Fruit fly (Drosophila melanogaster) whole organism, wandering third instar larva: ENCODE data around the gene CG4546.

Source experiments
- Abd-B ChIP-seq: fragments of >200 bp; optimal IDR thresholded peaks from 2 replicates; lab custom pipeline; 2017; ENCODE audit warnings: missing biosample characterization, missing genetic modification characterization
- CG32264 ChIP-seq: fragments of 200-800 bp; sonication (Bioruptor generic); optimal IDR thresholded peaks from 2 replicates; lab custom pipeline; 2016; ENCODE audit warnings: missing biosample characterization, missing genetic modification characterization
- CG9705 ChIP-seq: fragments of 200-800 bp; sonication (Bioruptor generic); optimal IDR thresholded peaks from 2 replicates; lab custom pipeline; 2018; ENCODE audit warnings: missing biosample characterization, mild to moderate bottlenecking, missing genetic modification characterization
- CrebA ChIP-seq: fragments of 200-800 bp; sonication (Bioruptor generic); optimal IDR thresholded peaks from 2 replicates; lab custom pipeline; 2016; ENCODE audit warnings: missing biosample characterization, mild to moderate bottlenecking, missing genetic modification characterization, borderline replicate concordance
- Dfd ChIP-seq: fragments of >200 bp; optimal IDR thresholded peaks from 2 replicates; lab custom pipeline; 2017; ENCODE audit warnings: missing biosample characterization, missing genetic modification characterization
- Dif ChIP-seq: fragments of 200-275, 200-300 bp; sonication (Bioruptor generic); optimal IDR thresholded peaks from 2 replicates; lab custom pipeline; 2018; ENCODE audit warnings: missing biosample characterization, missing genetic modification characterization; ENCODE audit not compliant: partially characterized antibody
- GATAd ChIP-seq: sonication (Bioruptor generic); optimal IDR thresholded peaks from 2 replicates; lab custom pipeline; 2016; ENCODE audit warnings: missing biosample characterization, missing genetic modification characterization
- HLH106 ChIP-seq: fragments of 200-800 bp; optimal IDR thresholded peaks from 3 replicates; lab custom pipeline; 2019; ENCODE audit warnings: missing biosample characterization, mild to moderate bottlenecking, missing genetic modification characterization, moderate library complexity
- Hnf4 ChIP-seq: fragments of 200-800 bp; sonication (Bioruptor generic); optimal IDR thresholded peaks from 2 replicates; lab custom pipeline; 2016; ENCODE audit warnings: missing biosample characterization, mild to moderate bottlenecking, missing genetic modification characterization
- Hr78 ChIP-seq: fragments of >200 bp; optimal IDR thresholded peaks from 2 replicates; lab custom pipeline; 2017; ENCODE audit warnings: missing biosample characterization, missing genetic modification characterization
- Hr83 ChIP-seq: fragments of 200-300 bp; sonication (Bioruptor generic); optimal IDR thresholded peaks from 2 replicates; lab custom pipeline; 2016; ENCODE audit warnings: missing biosample characterization, mild to moderate bottlenecking, missing genetic modification characterization, moderate library complexity; ENCODE audit not compliant: poor library complexity, severe bottlenecking
- Jra ChIP-seq: sonication (Bioruptor generic); optimal IDR thresholded peaks from 2 replicates; lab custom pipeline; 2016; ENCODE audit warnings: missing biosample characterization, missing genetic modification characterization
- Mio ChIP-seq: sonication (Bioruptor generic); optimal IDR thresholded peaks from 2 replicates; lab custom pipeline; 2016; ENCODE audit warnings: missing biosample characterization, missing genetic modification characterization
- Myc ChIP-seq: fragments of >200 bp; optimal IDR thresholded peaks from 2 replicates; lab custom pipeline; 2017
- N ChIP-seq: fragments of >200 bp; optimal IDR thresholded peaks from 2 replicates; lab custom pipeline; 2018; ENCODE audit warnings: missing biosample characterization, missing external identifiers, missing genetic modification characterization
- OdsH ChIP-seq: fragments of 200-800 bp; sonication (Bioruptor generic); optimal IDR thresholded peaks from 2 replicates; lab custom pipeline; 2016; ENCODE audit warnings: missing biosample characterization, mild to moderate bottlenecking, missing genetic modification characterization
- Rel ChIP-seq, 2 experiments: fragments of 200-800 bp; sonication (Bioruptor generic) in 1 of 2; optimal IDR thresholded peaks; 2 replicates in 1 of 2; 3 replicates in 1 of 2; lab custom pipeline; 2016 to 2019; ENCODE audit warnings: mild to moderate bottlenecking in 2 of 2, missing biosample characterization in 2 of 2, missing genetic modification characterization in 2 of 2, moderate library complexity in 1 of 2
- Sp1 ChIP-seq: fragments of 200-800 bp; sonication (Bioruptor generic); optimal IDR thresholded peaks from 3 replicates; lab custom pipeline; 2019; ENCODE audit warnings: missing biosample characterization, mild to moderate bottlenecking, missing genetic modification characterization, moderate library complexity
- Vsx2 ChIP-seq: fragments of 200-300, 225-300 bp; sonication (Bioruptor generic); optimal IDR thresholded peaks from 2 replicates; lab custom pipeline; 2018; ENCODE audit warnings: missing biosample characterization, missing genetic modification characterization; ENCODE audit not compliant: partially characterized antibody
- br ChIP-seq: fragments of 200-800 bp; sonication (Bioruptor generic); optimal IDR thresholded peaks from 2 replicates; lab custom pipeline; 2016; ENCODE audit warnings: missing biosample characterization, missing genetic modification characterization
- brk ChIP-seq: fragments of 200-800 bp; sonication (Bioruptor generic); optimal IDR thresholded peaks from 2 replicates; lab custom pipeline; 2016; ENCODE audit warnings: missing biosample characterization, mild to moderate bottlenecking, missing genetic modification characterization
- dl ChIP-seq, 2 experiments: fragments of 175-275, 200-275 bp in 1 of 2; fragments of 200-275 bp in 1 of 2; sonication (Bioruptor generic); optimal IDR thresholded peaks; lab custom pipeline; 2018; ENCODE audit warnings: mild to moderate bottlenecking in 2 of 2, missing biosample characterization in 2 of 2, missing genetic modification characterization in 2 of 2, moderate library complexity in 2 of 2; ENCODE audit not compliant: partially characterized antibody in 2 of 2, insufficient read depth in 1 of 2
- dmrt93B ChIP-seq: fragments of 200-800 bp; sonication (Bioruptor generic); optimal IDR thresholded peaks from 2 replicates; lab custom pipeline; 2018; ENCODE audit warnings: missing biosample characterization, mild to moderate bottlenecking, missing genetic modification characterization
- dsf ChIP-seq: sonication (Bioruptor generic); optimal IDR thresholded peaks from 2 replicates; lab custom pipeline; 2016; ENCODE audit warnings: missing biosample characterization, missing genetic modification characterization, borderline replicate concordance
- ey ChIP-seq: fragments of 200-800 bp; sonication (Bioruptor generic); optimal IDR thresholded peaks from 2 replicates; lab custom pipeline; 2016; ENCODE audit warnings: missing biosample characterization, missing genetic modification characterization
- foxo ChIP-seq, 2 experiments: fragments of 200-800 bp; sonication (Bioruptor generic); optimal IDR thresholded peaks; 2 replicates in 1 of 2; 3 replicates in 1 of 2; lab custom pipeline; 2016 to 2017; ENCODE audit warnings: missing biosample characterization in 2 of 2, missing genetic modification characterization in 2 of 2
- fru ChIP-seq: fragments of 200-800 bp; sonication (Bioruptor generic); optimal IDR thresholded peaks from 3 replicates; lab custom pipeline; 2016; ENCODE audit warnings: missing biosample characterization, mild to moderate bottlenecking, missing genetic modification characterization
- h ChIP-seq: fragments of 200-800 bp; sonication (Bioruptor generic); optimal IDR thresholded peaks from 3 replicates; lab custom pipeline; 2016; ENCODE audit warnings: missing biosample characterization, mild to moderate bottlenecking, missing genetic modification characterization
- jim ChIP-seq: fragments of 175-275, 200-325 bp; sonication (Bioruptor generic); optimal IDR thresholded peaks from 2 replicates; lab custom pipeline; 2016; ENCODE audit warnings: missing biosample characterization, mild to moderate bottlenecking, missing genetic modification characterization
- lola ChIP-seq: fragments of >200 bp; optimal IDR thresholded peaks from 2 replicates; lab custom pipeline; 2017; ENCODE audit warnings: missing biosample characterization, missing genetic modification characterization
- pan ChIP-seq: fragments of >200 bp; optimal IDR thresholded peaks from 2 replicates; lab custom pipeline; 2017
- psq ChIP-seq: fragments of 200-800 bp; sonication (Bioruptor generic); optimal IDR thresholded peaks from 3 replicates; lab custom pipeline; 2017; ENCODE audit warnings: missing biosample characterization, mild to moderate bottlenecking, missing genetic modification characterization, moderate library complexity
- rgr ChIP-seq: fragments of 200-800 bp; sonication (Bioruptor generic); optimal IDR thresholded peaks from 3 replicates; lab custom pipeline; 2016; ENCODE audit warnings: missing biosample characterization, mild to moderate bottlenecking, missing genetic modification characterization
- sage ChIP-seq: fragments of 200-800 bp; sonication (Bioruptor generic); optimal IDR thresholded peaks from 2 replicates; lab custom pipeline; 2016; ENCODE audit warnings: missing biosample characterization, mild to moderate bottlenecking, missing genetic modification characterization
- sv ChIP-seq: fragments of 200-800 bp; sonication (Bioruptor generic); optimal IDR thresholded peaks from 3 replicates; lab custom pipeline; 2016; ENCODE audit warnings: missing biosample characterization, missing genetic modification characterization
- tai ChIP-seq: sonication (Bioruptor generic); optimal IDR thresholded peaks from 2 replicates; lab custom pipeline; 2016; ENCODE audit warnings: missing biosample characterization, missing genetic modification characterization
- usp ChIP-seq: fragments of >200 bp; optimal IDR thresholded peaks from 2 replicates; lab custom pipeline; 2017; ENCODE audit warnings: missing biosample characterization, missing genetic modification characterization
- woc ChIP-seq: sonication (Bioruptor generic); optimal IDR thresholded peaks from 2 replicates; lab custom pipeline; 2016; ENCODE audit warnings: missing biosample characterization, mild to moderate bottlenecking, missing genetic modification characterization

The CG4546 gene

dm6 chr3R:15816276-15816675 is 30.1 kb upstream of the CG4546 start (continued):
- TF ChIP-seq br (GFP tag; lab: Kevin White, UChicago) (no peak), Vsx2 (GFP tag; lab: Kevin White, UChicago) (no peak), Hr78 (GFP tag; lab: Kevin White, UChicago) (no peak), N (GFP tag; lab: Kevin White, UChicago) (no peak)

dm6 chr3R:15825521-15825920 is 20.8 kb upstream of the CG4546 start, which contains the start of gene CG4576:
Gene CG4576 (plus strand): TSS chr3R:15825747.
- TF ChIP-seq psq: no peak
- TF ChIP-seq CrebA (GFP tag; lab: Kevin White, UChicago): no peak
- TF ChIP-seq Rel (GFP tag; optimal IDR thresholded peaks at IDR 0.05; lab: Kevin White, UChicago): no peak
- TF ChIP-seq Rel (tag; optimal IDR thresholded peaks at IDR 0.05; lab: Kevin White, UChicago): no peak
- no peak for TF ChIP-seq h
- no peak for TF ChIP-seq rgr (GFP tag; lab: Kevin White, UChicago)
- no peak for TF ChIP-seq Myc (lab: Kevin White, UChicago)
- TF ChIP-seq CG32264: no peak
- no peak for TF ChIP-seq Jra (GFP tag; lab: Kevin White, UChicago)
- TF ChIP-seq dsf (GFP tag; lab: Kevin White, UChicago): no peak
- TF ChIP-seq dmrt93B (GFP tag; lab: Kevin White, UChicago): no peak
- TF ChIP-seq Dfd (GFP tag; lab: Kevin White, UChicago): no peak
- TF ChIP-seq br (GFP tag; lab: Kevin White, UChicago): no peak
- no peak for TF ChIP-seq N (GFP tag; lab: Kevin White, UChicago)
- no peak for TF ChIP-seq tai (GFP tag; lab: Kevin White, UChicago)
- TF ChIP-seq Hr83 (GFP tag; lab: Kevin White, UChicago): no peak
- no peak for TF ChIP-seq jim
- no peak for TF ChIP-seq dl (GFP tag; optimal IDR thresholded peaks at IDR 0.05; lab: Kevin White, UChicago; ENCODE audit: insufficient read depth in 1 of 2, partially characterized antibody in 2 of 2)
- TF ChIP-seq sage (GFP tag; lab: Kevin White, UChicago): no peak
- no peak for TF ChIP-seq HLH106 (tag; lab: Kevin White, UChicago)
- no peak for TF ChIP-seq lola (GFP tag; lab: Kevin White, UChicago)

dm6 chr3R:15827559-15827958 is 18.8 kb upstream of the CG4546 start:
- peak; percentile 43 for TF ChIP-seq psq
- no peak for TF ChIP-seq sv (GFP tag; lab: Kevin White, UChicago)
- no peak for TF ChIP-seq woc (GFP tag; lab: Kevin White, UChicago)
- TF ChIP-seq dmrt93B (GFP tag; lab: Kevin White, UChicago): peak; percentile 57
- no peak for TF ChIP-seq jim
- TF ChIP-seq ey (GFP tag; lab: Kevin White, UChicago): peak; percentile 57
- TF ChIP-seq Dif (GFP tag; lab: Kevin White, UChicago): no peak
- TF ChIP-seq lola (GFP tag; lab: Kevin White, UChicago): no peak
- TF ChIP-seq sage (GFP tag; lab: Kevin White, UChicago): no peak
- TF ChIP-seq Vsx2 (GFP tag; lab: Kevin White, UChicago): no peak
- peak; percentile 45 for TF ChIP-seq rgr (GFP tag; lab: Kevin White, UChicago)
- peak; percentile 84 for TF ChIP-seq HLH106 (tag; lab: Kevin White, UChicago)
- no peak for TF ChIP-seq usp (GFP tag; lab: Kevin White, UChicago)
- TF ChIP-seq Dfd (GFP tag; lab: Kevin White, UChicago): no peak
- peak; percentile 77 for TF ChIP-seq Sp1 (GFP tag; lab: Kevin White, UChicago)
- no peak for TF ChIP-seq tai (GFP tag; lab: Kevin White, UChicago)
- peak; percentile 48 for TF ChIP-seq h
- peak; percentile 70 for TF ChIP-seq br (GFP tag; lab: Kevin White, UChicago)
- peak; percentile 56 for TF ChIP-seq CG9705 (GFP tag; lab: Kevin White, UChicago)
- TF ChIP-seq Mio (GFP tag; lab: Kevin White, UChicago): no peak
- peak; percentile 57 for TF ChIP-seq OdsH (GFP tag; lab: Kevin White, UChicago)
- TF ChIP-seq Abd-B (GFP tag; lab: Kevin White, UChicago): no peak
- TF ChIP-seq Hnf4 (GFP tag; lab: Kevin White, UChicago): no peak
- no peak for TF ChIP-seq pan (lab: Kevin White, UChicago)
- TF ChIP-seq dsf (GFP tag; lab: Kevin White, UChicago): no peak
- TF ChIP-seq Hr78 (GFP tag; lab: Kevin White, UChicago): no peak
- no peak for TF ChIP-seq brk (GFP tag; lab: Kevin White, UChicago)
- TF ChIP-seq CG32264: peak; percentile 34
- no peak for TF ChIP-seq GATAd
- TF ChIP-seq foxo (GFP tag; optimal IDR thresholded peaks at IDR 0.05; lab: Kevin White, UChicago): peak in 1 of 2 experiments; percentile 50
- TF ChIP-seq Rel (GFP tag; optimal IDR thresholded peaks at IDR 0.05; lab: Kevin White, UChicago): no peak
- peak; percentile 46 for TF ChIP-seq Rel (tag; optimal IDR thresholded peaks at IDR 0.05; lab: Kevin White, UChicago)
- no peak for TF ChIP-seq CrebA (GFP tag; lab: Kevin White, UChicago)
- peak; percentile 58 for TF ChIP-seq fru (GFP tag; lab: Kevin White, UChicago)
- no peak for TF ChIP-seq N (GFP tag; lab: Kevin White, UChicago)
- TF ChIP-seq Jra (GFP tag; lab: Kevin White, UChicago): no peak
